Worm (Caenorhabditis elegans) whole organism, young adult: Measurements from ENCODE around the gene cysl-2.

ENCODE experiments used
- B0035.1 ChIP-seq: sonication (generic microtip); optimal IDR thresholded peaks from 2 replicates; lab custom pipeline; 2016; ENCODE audit warnings: missing genetic modification characterization, mild to moderate bottlenecking, missing compliant biosample characterization, missing genotype, missing genetic modification reagents
- B0336.3 ChIP-seq: fragments of 200-800 bp; sonication (Bioruptor generic); IDR thresholded peaks from 2 replicates; pipeline ENCODE4 v1.3.6; 2022; ENCODE audit warnings: missing genetic modification characterization, missing compliant biosample characterization
- C06A6.2 ChIP-seq: fragments of 200-800 bp; sonication (Bioruptor generic); conservative IDR thresholded peaks from 2 replicates; pipeline ENCODE4 v1.3.6; 2022; ENCODE audit warnings: missing genetic modification characterization, missing compliant biosample characterization
- D2030.7 ChIP-seq: fragments of 200-800 bp; sonication (Bioruptor generic); IDR thresholded peaks from 2 replicates; pipeline ENCODE4 v1.3.6; 2022; ENCODE audit warnings: missing genetic modification reagents, missing genetic modification characterization, missing compliant biosample characterization
- F22D6.2 ChIP-seq: sonication (generic microtip); optimal IDR thresholded peaks from 2 replicates; lab custom pipeline; 2016; ENCODE audit warnings: mild to moderate bottlenecking, missing genetic modification characterization, missing compliant biosample characterization
- F23B12.7 ChIP-seq: sonication (generic microtip); optimal IDR thresholded peaks from 2 replicates; lab custom pipeline; 2017; ENCODE audit warnings: missing genetic modification characterization, mild to moderate bottlenecking, missing compliant biosample characterization, antibody characterized with exemption, moderate library complexity; ENCODE audit not compliant: insufficient read depth
- F33H1.4 ChIP-seq: fragments of 200-800 bp; sonication (Bioruptor generic); IDR thresholded peaks from 2 replicates; pipeline ENCODE4 v1.3.6; 2022; ENCODE audit warnings: missing genetic modification reagents, missing genetic modification characterization, missing compliant biosample characterization
- F49E8.2 ChIP-seq: sonication (generic microtip); optimal IDR thresholded peaks from 3 replicates; lab custom pipeline; 2017; ENCODE audit warnings: missing genetic modification characterization, mild to moderate bottlenecking, missing compliant biosample characterization, antibody characterized with exemption, moderate library complexity; ENCODE audit not compliant: insufficient read depth
- F55B11.4 ChIP-seq: sonication (generic microtip); optimal IDR thresholded peaks from 2 replicates; lab custom pipeline; 2016; ENCODE audit warnings: missing compliant biosample characterization, missing genetic modification characterization, borderline replicate concordance; ENCODE audit not compliant: insufficient read depth
- F57C9.4 ChIP-seq: sonication (generic microtip); optimal IDR thresholded peaks from 2 replicates; lab custom pipeline; 2017; ENCODE audit warnings: mild to moderate bottlenecking, missing genetic modification characterization, missing compliant biosample characterization
- K11D2.4 ChIP-seq: fragments of 200-800 bp; sonication (Bioruptor generic); IDR thresholded peaks from 2 replicates; pipeline ENCODE4 v1.3.6; 2022; ENCODE audit warnings: missing genetic modification reagents, missing genetic modification characterization, missing compliant biosample characterization
- K12H6.12 ChIP-seq: fragments of 200-800 bp; sonication (Bioruptor generic); optimal IDR thresholded peaks from 2 replicates; lab custom pipeline; 2018; ENCODE audit warnings: mild to moderate bottlenecking, missing genetic modification characterization, missing compliant biosample characterization
- Y53F4B.3 ChIP-seq: fragments of 200-800 bp; sonication (Bioruptor generic); IDR thresholded peaks from 2 replicates; pipeline ENCODE4 v1.3.6; 2022; ENCODE audit warnings: missing genetic modification reagents, missing genetic modification characterization, missing compliant biosample characterization
- Y56A3A.18 ChIP-seq: fragments of 200-800 bp; sonication (Bioruptor generic); IDR thresholded peaks from 2 replicates; pipeline ENCODE4 v1.3.6; 2022; ENCODE audit warnings: missing genetic modification reagents, missing genetic modification characterization, missing compliant biosample characterization
- aptf-3 ChIP-seq: fragments of 200-800 bp; sonication (Bioruptor generic); IDR thresholded peaks from 2 replicates; pipeline ENCODE4 v1.3.6; 2022; ENCODE audit warnings: missing genetic modification characterization, missing compliant biosample characterization
- atf-7 ChIP-seq: sonication (generic microtip); optimal IDR thresholded peaks from 2 replicates; lab custom pipeline; 2017; ENCODE audit warnings: mild to moderate bottlenecking, missing genetic modification characterization, missing compliant biosample characterization
- attf-5 ChIP-seq: fragments of 200-800 bp; sonication (Bioruptor generic); optimal IDR thresholded peaks from 2 replicates; lab custom pipeline; 2018; ENCODE audit warnings: mild to moderate bottlenecking, missing genetic modification characterization, missing compliant biosample characterization
- bed-1 ChIP-seq: fragments of 200-800 bp; sonication (Bioruptor generic); IDR thresholded peaks from 2 replicates; pipeline ENCODE4 v1.3.6; 2022; ENCODE audit warnings: missing genetic modification reagents, missing genetic modification characterization, missing compliant biosample characterization
- bed-2 ChIP-seq: fragments of 200-800 bp; sonication (Bioruptor generic); IDR thresholded peaks from 2 replicates; pipeline ENCODE4 v1.3.6; 2022; ENCODE audit warnings: missing genetic modification reagents, missing genetic modification characterization, missing compliant biosample characterization
- ccch-3 ChIP-seq: fragments of 200-800 bp; sonication (Bioruptor generic); optimal IDR thresholded peaks from 2 replicates; lab custom pipeline; 2018; ENCODE audit warnings: mild to moderate bottlenecking, missing genetic modification characterization, missing compliant biosample characterization
- cebp-2 ChIP-seq: fragments of 200-800 bp; sonication (Bioruptor generic); IDR thresholded peaks from 2 replicates; pipeline ENCODE4 v1.3.6; 2022; ENCODE audit warnings: missing genetic modification characterization, missing compliant biosample characterization
- ceh-40 ChIP-seq: fragments of 200-800 bp; sonication (Bioruptor generic); IDR thresholded peaks from 2 replicates; pipeline ENCODE4 v1.3.6; 2022; ENCODE audit warnings: missing genetic modification characterization, missing compliant biosample characterization
- ceh-58 ChIP-seq: fragments of 200-800 bp; sonication (Bioruptor generic); IDR thresholded peaks from 2 replicates; pipeline ENCODE4 v1.3.6; 2022; ENCODE audit warnings: missing genetic modification characterization, missing compliant biosample characterization
- ceh-91 ChIP-seq: fragments of 200-800 bp; sonication (Bioruptor generic); IDR thresholded peaks from 2 replicates; pipeline ENCODE4 v1.3.6; 2022; ENCODE audit warnings: missing genetic modification reagents, missing genetic modification characterization, missing compliant biosample characterization
- chd-7 ChIP-seq: sonication (generic microtip); optimal IDR thresholded peaks from 2 replicates; lab custom pipeline; 2016; ENCODE audit warnings: mild to moderate bottlenecking, missing genetic modification characterization, moderate library complexity, missing compliant biosample characterization
- dox-1 ChIP-seq: fragments of 200-800 bp; sonication (Bioruptor generic); IDR thresholded peaks from 2 replicates; pipeline ENCODE4 v1.3.6; 2022; ENCODE audit warnings: missing genetic modification reagents, missing genetic modification characterization, missing compliant biosample characterization
- dpl-1 ChIP-seq: fragments of 150-350 bp; optimal IDR thresholded peaks from 2 replicates; lab custom pipeline; 2014; ENCODE audit warnings: missing biosample characterization, missing genetic modification reagents, missing genetic modification characterization
- efl-1 ChIP-seq: fragments of 150-350 bp; optimal IDR thresholded peaks from 2 replicates; lab custom pipeline; 2014; ENCODE audit warnings: missing biosample characterization, missing genetic modification reagents, missing genetic modification characterization
- him-1 ChIP-seq: sonication (generic microtip); optimal IDR thresholded peaks from 2 replicates; lab custom pipeline; 2016; ENCODE audit warnings: missing genotype, missing genetic modification reagents, missing genetic modification characterization, missing compliant biosample characterization
- hmg-1.2 ChIP-seq: fragments of 200-800 bp; sonication (Bioruptor generic); IDR thresholded peaks from 2 replicates; pipeline ENCODE4 v1.3.6; 2022; ENCODE audit warnings: missing genetic modification reagents, missing genetic modification characterization, missing compliant biosample characterization
- hsf-1 ChIP-seq: fragments of 200-800 bp; sonication (Bioruptor generic); IDR thresholded peaks from 2 replicates; pipeline ENCODE4 v1.3.6; 2022; ENCODE audit warnings: missing genetic modification reagents, missing genetic modification characterization, missing compliant biosample characterization
- let-607 ChIP-seq, 2 experiments: fragments of 200-800 bp in 1 of 2; sonication (Bioruptor generic) in 1 of 2; sonication (generic microtip) in 1 of 2; optimal IDR thresholded peaks; 2 replicates each; lab custom pipeline; 2016 to 2018; ENCODE audit warnings: mild to moderate bottlenecking in 2 of 2, missing compliant biosample characterization in 2 of 2, missing genetic modification characterization in 2 of 2, moderate library complexity in 2 of 2, missing genotype in 1 of 2
- lin-35 ChIP-seq, 3 experiments: fragments of 150-350 bp in 2 of 3; sonication (generic microtip) in 1 of 3; optimal IDR thresholded peaks; 2 replicates each; lab custom pipeline; 2014 to 2018; ENCODE audit warnings: missing biosample characterization in 3 of 3, missing genetic modification characterization in 3 of 3, missing genetic modification reagents in 3 of 3
- lir-1 ChIP-seq: fragments of 200-800 bp; sonication (Bioruptor generic); conservative IDR thresholded peaks from 2 replicates; pipeline ENCODE4 v1.3.6; 2022; ENCODE audit warnings: missing genetic modification reagents, missing genetic modification characterization, missing compliant biosample characterization
- lsy-27 ChIP-seq: sonication (generic microtip); optimal IDR thresholded peaks from 2 replicates; lab custom pipeline; 2017; ENCODE audit warnings: missing genetic modification characterization, mild to moderate bottlenecking, missing compliant biosample characterization, antibody characterized with exemption, missing genotype, borderline replicate concordance; ENCODE audit not compliant: insufficient read depth
- madf-3 ChIP-seq: fragments of 200-800 bp; sonication (Bioruptor generic); IDR thresholded peaks from 2 replicates; pipeline ENCODE4 v1.3.6; 2022; ENCODE audit warnings: missing genetic modification reagents, missing genetic modification characterization, missing compliant biosample characterization
- nfya-2 ChIP-seq: fragments of 200-800 bp; sonication (Bioruptor generic); IDR thresholded peaks from 2 replicates; pipeline ENCODE4 v1.3.6; 2022; ENCODE audit warnings: missing genetic modification reagents, missing genetic modification characterization, missing compliant biosample characterization
- nhr-120 ChIP-seq: fragments of 200-800 bp; sonication (Bioruptor generic); IDR thresholded peaks from 2 replicates; pipeline ENCODE4 v1.3.6; 2022; ENCODE audit warnings: missing genetic modification characterization, missing compliant biosample characterization
- rcor-1 ChIP-seq: fragments of 200-800 bp; sonication (Bioruptor generic); IDR thresholded peaks from 2 replicates; pipeline ENCODE4 v1.3.6; 2022; ENCODE audit warnings: missing genetic modification reagents, missing genetic modification characterization, missing compliant biosample characterization
- sea-2 ChIP-seq: fragments of 200-800 bp; sonication (Bioruptor generic); IDR thresholded peaks from 2 replicates; pipeline ENCODE4 v1.3.6; 2022; ENCODE audit warnings: missing genetic modification characterization, missing compliant biosample characterization
- snpc-4 ChIP-seq, 5 experiments: fragments of 150-350 bp in 1 of 5; sonication (generic microtip) in 4 of 5; optimal IDR thresholded peaks; 2 replicates each; lab custom pipeline; 2014 to 2018; ENCODE audit warnings: missing genetic modification characterization in 5 of 5, missing biosample characterization in 3 of 5, antibody characterized with exemption in 2 of 5, mild to moderate bottlenecking in 2 of 5, missing compliant biosample characterization in 2 of 5, missing genotype in 2 of 5, moderate library complexity in 2 of 5, missing genetic modification reagents in 1 of 5
- somi-1 ChIP-seq: fragments of 200-800 bp; sonication (Bioruptor generic); optimal IDR thresholded peaks from 2 replicates; lab custom pipeline; 2018; ENCODE audit warnings: mild to moderate bottlenecking, missing genetic modification characterization, missing compliant biosample characterization
- tbp1 ChIP-seq: fragments of 200-800 bp; sonication (Bioruptor generic); optimal IDR thresholded peaks from 2 replicates; lab custom pipeline; 2018; ENCODE audit warnings: mild to moderate bottlenecking, missing genetic modification characterization, missing compliant biosample characterization
- tlf-1 ChIP-seq: fragments of 200-800 bp; sonication (Bioruptor generic); optimal IDR thresholded peaks from 2 replicates; lab custom pipeline; 2018; ENCODE audit warnings: mild to moderate bottlenecking, missing genetic modification characterization, missing compliant biosample characterization
- zfh-2 ChIP-seq: fragments of 200-800 bp; sonication (Bioruptor generic); conservative IDR thresholded peaks from 2 replicates; pipeline ENCODE4 v1.3.6; 2022; ENCODE audit warnings: missing genetic modification reagents, missing genetic modification characterization, missing compliant biosample characterization
- ztf-22 ChIP-seq: fragments of 200-800 bp; sonication (Bioruptor generic); optimal IDR thresholded peaks from 2 replicates; lab custom pipeline; 2018; ENCODE audit warnings: mild to moderate bottlenecking, missing genetic modification characterization, moderate library complexity, missing compliant biosample characterization
- ztf-26 ChIP-seq: sonication (generic microtip); optimal IDR thresholded peaks from 2 replicates; lab custom pipeline; 2017; ENCODE audit warnings: missing genetic modification characterization, missing compliant biosample characterization

The cysl-2 gene

DNA sequence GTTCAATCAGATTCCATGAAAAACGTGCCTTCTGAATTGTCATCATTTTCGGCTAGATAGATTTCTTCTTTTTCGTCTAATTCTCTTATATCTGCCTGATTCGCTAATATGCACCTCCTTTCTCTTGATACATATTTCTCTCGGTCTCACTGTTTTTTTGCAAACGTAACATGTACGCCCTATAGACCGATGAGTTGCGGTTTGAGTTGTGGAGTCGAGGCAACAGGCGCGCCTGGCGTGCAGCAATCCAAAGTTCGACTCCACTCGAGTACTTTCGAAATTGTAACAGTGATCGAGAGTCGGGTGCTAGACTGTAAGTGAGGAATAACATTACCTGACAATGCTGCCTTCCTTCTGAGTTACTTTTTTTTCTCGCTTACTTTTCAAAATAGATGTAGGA, 2.6 kb upstream of the cysl-2 start (continued):
- 0 out of 2 replicates have a peak, but pooled peaks have one; percentile 11 for TF ChIP-seq madf-3
- TF ChIP-seq ceh-40 (GFP tag; lab: Robert Waterston, UW), result peak; percentile 85
- TF ChIP-seq lsy-27, result peak; percentile 58
- 0 out of 2 replicates have a peak, but pooled peaks have one; percentile 75 for TF ChIP-seq ceh-58
- TF ChIP-seq ztf-22 (GFP tag; lab: Kevin White, UChicago), result peak; percentile 74
- TF ChIP-seq bed-1 (GFP tag; lab: Robert Waterston, UW), result no peak
- TF ChIP-seq bed-2 (GFP tag; lab: Robert Waterston, UW), result peak; percentile 61; the same call in 1 of the 2 replicates
- peak; percentile 94 for TF ChIP-seq dox-1
- peak; percentile 59 for TF ChIP-seq B0035.1 (tag; lab: Kevin White, UChicago)
- TF ChIP-seq F33H1.4, result peak; percentile 54
- peak; percentile 91 for TF ChIP-seq ztf-26 (tag; lab: Kevin White, UChicago)
- TF ChIP-seq nfya-2 (GFP tag; lab: Robert Waterston, UW), result no peak
- TF ChIP-seq Y53F4B.3, result no peak; the same call in 1 of the 2 replicates
- TF ChIP-seq sea-2 (GFP tag; lab: Robert Waterston, UW), result peak; percentile 86; the same call in 1 of the 2 replicates
- peak; percentile 89; the same call in 1 of the 2 replicates for TF ChIP-seq nhr-120 (GFP tag; lab: Robert Waterston, UW)
- TF ChIP-seq K12H6.12, result peak; percentile 87
- peak; percentile 87 for TF ChIP-seq rcor-1 (GFP tag; lab: Robert Waterston, UW)
- TF ChIP-seq lir-1 (GFP tag; lab: Robert Waterston, UW), result peak; percentile 67
- peak; percentile 95 for TF ChIP-seq him-1 (tag; lab: Kevin White, UChicago)
- peak; percentile 42 for TF ChIP-seq F22D6.2 (tag; lab: Kevin White, UChicago)
- peak; percentile 71; the same call in 1 of the 2 replicates for TF ChIP-seq hsf-1 (GFP tag; lab: Robert Waterston, UW)
- TF ChIP-seq F55B11.4 (tag; lab: Kevin White, UChicago), result peak; percentile 48
- TF ChIP-seq somi-1, result peak; percentile 83
- peak; percentile 96 for TF ChIP-seq F23B12.7
- peak; percentile 23; the same call in 1 of the 2 replicates for TF ChIP-seq ceh-91
- peak; percentile 66 for TF ChIP-seq C06A6.2 (GFP tag; lab: Robert Waterston, UW)
- peak; percentile 76 for TF ChIP-seq F57C9.4 (tag; lab: Kevin White, UChicago)
- TF ChIP-seq chd-7 (tag; lab: Kevin White, UChicago), result peak; percentile 92
- TF ChIP-seq let-607 (tag; optimal IDR thresholded peaks at IDR 0.05; lab: Kevin White, UChicago), result peak; percentile 63 to 65
- peak; percentile 9 for TF ChIP-seq efl-1 (GFP tag; lab: Kevin White, UChicago)
- TF ChIP-seq tbp1 (GFP tag; lab: Kevin White, UChicago), result peak; percentile 99
- TF ChIP-seq aptf-3 (GFP tag; lab: Robert Waterston, UW), result 0 out of 2 replicates have a peak, but pooled peaks have one; percentile 70
- peak; percentile 84 for TF ChIP-seq hmg-1.2
- TF ChIP-seq dpl-1 (GFP tag; lab: Kevin White, UChicago), result peak; percentile 14
- TF ChIP-seq F49E8.2, result peak; percentile 80
- TF ChIP-seq tlf-1 (GFP tag; lab: Kevin White, UChicago), result peak; percentile 60
- 0 out of 2 replicates have a peak, but pooled peaks have one; percentile 53 for TF ChIP-seq zfh-2 (GFP tag; lab: Robert Waterston, UW)
- TF ChIP-seq atf-7 (tag; lab: Kevin White, UChicago), result peak; percentile 86
- peak; percentile 92 for TF ChIP-seq attf-5 (GFP tag; lab: Kevin White, UChicago)
- no peak for TF ChIP-seq ccch-3 (GFP tag; lab: Kevin White, UChicago)
- TF ChIP-seq K11D2.4 (GFP tag; lab: Robert Waterston, UW), result peak; percentile 83
- peak; percentile 87 for TF ChIP-seq B0336.3
- peak; percentile 86 for TF ChIP-seq snpc-4 (GFP tag; optimal IDR thresholded peaks at IDR 0.05; lab: Kevin White, UChicago)
- peak; percentile 76 to 92 (median 88) for TF ChIP-seq snpc-4 (tag; optimal IDR thresholded peaks at IDR 0.05; lab: Kevin White, UChicago)
- peak; percentile 84 for TF ChIP-seq D2030.7 (GFP tag; lab: Robert Waterston, UW)
- TF ChIP-seq cebp-2, result 0 out of 2 replicates have a peak, but pooled peaks have one; percentile 52
- peak in 1 of 3 experiments; percentile 79 for TF ChIP-seq lin-35 (GFP tag; optimal IDR thresholded peaks at IDR 0.05; lab: Kevin White, UChicago)
- peak; percentile 96 for TF ChIP-seq Y56A3A.18 (GFP tag; lab: Robert Waterston, UW)
